Worm (Caenorhabditis elegans) whole organism, young adult: ENCODE data around the gene bre-5.

Experiments
- B0035.1 ChIP-seq: sonication (generic microtip); optimal IDR thresholded peaks from 2 replicates; lab custom pipeline; 2016; ENCODE audit warnings: missing genetic modification characterization, mild to moderate bottlenecking, missing compliant biosample characterization, missing genotype, missing genetic modification reagents
- C06A6.2 ChIP-seq: fragments of 200-800 bp; sonication (Bioruptor generic); conservative IDR thresholded peaks from 2 replicates; pipeline ENCODE4 v1.3.6; 2022; ENCODE audit warnings: missing genetic modification characterization, missing compliant biosample characterization
- C17E4.6 ChIP-seq: fragments of 200-800 bp; sonication (Bioruptor generic); IDR thresholded peaks from 2 replicates; pipeline ENCODE4 v1.3.6; 2022; ENCODE audit warnings: missing genetic modification reagents, missing genetic modification characterization, missing compliant biosample characterization
- F22D6.2 ChIP-seq: sonication (generic microtip); optimal IDR thresholded peaks from 2 replicates; lab custom pipeline; 2016; ENCODE audit warnings: mild to moderate bottlenecking, missing genetic modification characterization, missing compliant biosample characterization
- F33H1.4 ChIP-seq: fragments of 200-800 bp; sonication (Bioruptor generic); IDR thresholded peaks from 2 replicates; pipeline ENCODE4 v1.3.6; 2022; ENCODE audit warnings: missing genetic modification reagents, missing genetic modification characterization, missing compliant biosample characterization
- F37B4.10 ChIP-seq: fragments of 200-800 bp; sonication (Bioruptor generic); IDR thresholded peaks from 2 replicates; pipeline ENCODE4 v1.3.6; 2022; ENCODE audit warnings: missing genetic modification characterization, missing compliant biosample characterization
- F39B2.1 ChIP-seq: fragments of 200-800 bp; sonication (Bioruptor generic); IDR thresholded peaks from 2 replicates; pipeline ENCODE4 v1.3.6; 2022; ENCODE audit warnings: missing genetic modification reagents, missing genetic modification characterization, missing compliant biosample characterization
- F49E8.2 ChIP-seq: sonication (generic microtip); optimal IDR thresholded peaks from 3 replicates; lab custom pipeline; 2017; ENCODE audit warnings: missing genetic modification characterization, mild to moderate bottlenecking, missing compliant biosample characterization, antibody characterized with exemption, moderate library complexity; ENCODE audit not compliant: insufficient read depth
- F57A8.1 ChIP-seq: fragments of 200-800 bp; sonication (Bioruptor generic); optimal IDR thresholded peaks from 2 replicates; lab custom pipeline; 2018; ENCODE audit warnings: mild to moderate bottlenecking, missing genetic modification characterization, moderate library complexity, missing compliant biosample characterization
- F57C9.4 ChIP-seq: sonication (generic microtip); optimal IDR thresholded peaks from 2 replicates; lab custom pipeline; 2017; ENCODE audit warnings: mild to moderate bottlenecking, missing genetic modification characterization, missing compliant biosample characterization
- T07F8.4 ChIP-seq: sonication (generic microtip); optimal IDR thresholded peaks from 2 replicates; lab custom pipeline; 2016; ENCODE audit warnings: mild to moderate bottlenecking, missing genetic modification characterization, moderate library complexity, missing compliant biosample characterization
- T26A5.8 ChIP-seq: sonication (generic microtip); optimal IDR thresholded peaks from 2 replicates; lab custom pipeline; 2016; ENCODE audit warnings: missing genetic modification characterization, missing compliant biosample characterization
- Y56A3A.18 ChIP-seq: fragments of 200-800 bp; sonication (Bioruptor generic); IDR thresholded peaks from 2 replicates; pipeline ENCODE4 v1.3.6; 2022; ENCODE audit warnings: missing genetic modification reagents, missing genetic modification characterization, missing compliant biosample characterization
- Y95B8A.8 ChIP-seq: fragments of 200-800 bp; sonication (Bioruptor generic); IDR thresholded peaks from 2 replicates; pipeline ENCODE4 v1.3.6; 2022; ENCODE audit warnings: missing genetic modification reagents, missing genetic modification characterization, missing compliant biosample characterization
- atf-7 ChIP-seq: sonication (generic microtip); optimal IDR thresholded peaks from 2 replicates; lab custom pipeline; 2017; ENCODE audit warnings: mild to moderate bottlenecking, missing genetic modification characterization, missing compliant biosample characterization
- attf-5 ChIP-seq: fragments of 200-800 bp; sonication (Bioruptor generic); optimal IDR thresholded peaks from 2 replicates; lab custom pipeline; 2018; ENCODE audit warnings: mild to moderate bottlenecking, missing genetic modification characterization, missing compliant biosample characterization
- bed-1 ChIP-seq: fragments of 200-800 bp; sonication (Bioruptor generic); IDR thresholded peaks from 2 replicates; pipeline ENCODE4 v1.3.6; 2022; ENCODE audit warnings: missing genetic modification reagents, missing genetic modification characterization, missing compliant biosample characterization
- ccch-3 ChIP-seq: fragments of 200-800 bp; sonication (Bioruptor generic); optimal IDR thresholded peaks from 2 replicates; lab custom pipeline; 2018; ENCODE audit warnings: mild to moderate bottlenecking, missing genetic modification characterization, missing compliant biosample characterization
- cebp-1 ChIP-seq, 2 experiments: fragments of 200-800 bp in 1 of 2; sonication (Bioruptor generic) in 1 of 2; sonication (generic microtip) in 1 of 2; IDR thresholded peaks in 1 of 2; optimal IDR thresholded peaks in 1 of 2; 2 replicates each; pipeline versions ENCODE4 v1.3.6 to Lab custom; 2017 to 2022; ENCODE audit warnings: missing compliant biosample characterization in 2 of 2, missing genetic modification characterization in 2 of 2, mild to moderate bottlenecking in 1 of 2, missing genetic modification reagents in 1 of 2, moderate library complexity in 1 of 2
- ceh-100 ChIP-seq: fragments of 200-800 bp; sonication (Bioruptor generic); IDR thresholded peaks from 2 replicates; pipeline ENCODE4 v1.3.6; 2022; ENCODE audit warnings: missing genetic modification reagents, missing genetic modification characterization, missing compliant biosample characterization
- ceh-27 ChIP-seq: fragments of 200-800 bp; sonication (Bioruptor generic); optimal IDR thresholded peaks from 2 replicates; lab custom pipeline; 2018; ENCODE audit warnings: mild to moderate bottlenecking, missing genetic modification characterization, moderate library complexity, missing compliant biosample characterization
- ceh-40 ChIP-seq: fragments of 200-800 bp; sonication (Bioruptor generic); IDR thresholded peaks from 2 replicates; pipeline ENCODE4 v1.3.6; 2022; ENCODE audit warnings: missing genetic modification characterization, missing compliant biosample characterization
- ceh-58 ChIP-seq: fragments of 200-800 bp; sonication (Bioruptor generic); IDR thresholded peaks from 2 replicates; pipeline ENCODE4 v1.3.6; 2022; ENCODE audit warnings: missing genetic modification characterization, missing compliant biosample characterization
- die-1 ChIP-seq: sonication (generic microtip); optimal IDR thresholded peaks from 2 replicates; lab custom pipeline; 2016; ENCODE audit warnings: missing genotype, mild to moderate bottlenecking, missing genetic modification characterization, missing compliant biosample characterization
- dpl-1 ChIP-seq: fragments of 150-350 bp; optimal IDR thresholded peaks from 2 replicates; lab custom pipeline; 2014; ENCODE audit warnings: missing biosample characterization, missing genetic modification reagents, missing genetic modification characterization
- egrh-3 ChIP-seq: fragments of 200-800 bp; sonication (Bioruptor generic); IDR thresholded peaks from 2 replicates; pipeline ENCODE4 v1.3.6; 2022; ENCODE audit warnings: missing genetic modification reagents, missing genetic modification characterization, missing compliant biosample characterization
- ekl-4 ChIP-seq: fragments of 200-800 bp; sonication (Bioruptor generic); IDR thresholded peaks from 2 replicates; pipeline ENCODE4 v1.3.6; 2022; ENCODE audit warnings: missing genetic modification reagents, missing genetic modification characterization, missing compliant biosample characterization
- hlh-12 ChIP-seq: sonication (generic microtip); optimal IDR thresholded peaks from 2 replicates; lab custom pipeline; 2016; ENCODE audit warnings: missing genetic modification characterization, missing compliant biosample characterization
- let-526 ChIP-seq: fragments of 200-800 bp; sonication (Bioruptor generic); IDR thresholded peaks from 2 replicates; pipeline ENCODE4 v1.3.6; 2022; ENCODE audit warnings: missing genetic modification reagents, missing genetic modification characterization, missing compliant biosample characterization
- let-607 ChIP-seq, 2 experiments: fragments of 200-800 bp in 1 of 2; sonication (Bioruptor generic) in 1 of 2; sonication (generic microtip) in 1 of 2; optimal IDR thresholded peaks; 2 replicates each; lab custom pipeline; 2016 to 2018; ENCODE audit warnings: mild to moderate bottlenecking in 2 of 2, missing compliant biosample characterization in 2 of 2, missing genetic modification characterization in 2 of 2, moderate library complexity in 2 of 2, missing genotype in 1 of 2
- lsy-27 ChIP-seq: sonication (generic microtip); optimal IDR thresholded peaks from 2 replicates; lab custom pipeline; 2017; ENCODE audit warnings: missing genetic modification characterization, mild to moderate bottlenecking, missing compliant biosample characterization, antibody characterized with exemption, missing genotype, borderline replicate concordance; ENCODE audit not compliant: insufficient read depth
- madf-10 ChIP-seq: sonication (generic microtip); optimal IDR thresholded peaks from 2 replicates; lab custom pipeline; 2016; ENCODE audit warnings: mild to moderate bottlenecking, missing genetic modification characterization, missing compliant biosample characterization
- madf-6 ChIP-seq: fragments of 200-800 bp; sonication (Bioruptor generic); IDR thresholded peaks from 2 replicates; pipeline ENCODE4 v1.3.6; 2022; ENCODE audit warnings: missing genetic modification reagents, missing genetic modification characterization, missing compliant biosample characterization
- pha-4 ChIP-seq: fragments of 150-350 bp; sonication (generic microtip); optimal IDR thresholded peaks from 2 replicates; lab custom pipeline; 2014; ENCODE audit warnings: missing biosample characterization, missing genetic modification reagents, missing genetic modification characterization
- rcor-1 ChIP-seq: fragments of 200-800 bp; sonication (Bioruptor generic); IDR thresholded peaks from 2 replicates; pipeline ENCODE4 v1.3.6; 2022; ENCODE audit warnings: missing genetic modification reagents, missing genetic modification characterization, missing compliant biosample characterization
- rpc-1 ChIP-seq, 2 experiments: fragments of 150-350 bp in 1 of 2; sonication (generic microtip) in 1 of 2; optimal IDR thresholded peaks; 2 replicates each; lab custom pipeline; 2014 to 2018; ENCODE audit warnings: missing biosample characterization in 1 of 2, missing genetic modification characterization in 1 of 2, missing genetic modification reagents in 1 of 2, missing genotype in 1 of 2
- snpc-1.1 ChIP-seq: sonication (generic microtip); optimal IDR thresholded peaks from 2 replicates; lab custom pipeline; 2017; ENCODE audit warnings: missing genetic modification characterization, mild to moderate bottlenecking, missing compliant biosample characterization, antibody characterized with exemption, moderate library complexity, missing genotype, missing genetic modification reagents; ENCODE audit not compliant: insufficient read depth
- snpc-3.4 ChIP-seq: sonication (generic microtip); optimal IDR thresholded peaks from 2 replicates; lab custom pipeline; 2017; ENCODE audit warnings: missing genetic modification characterization, mild to moderate bottlenecking, missing compliant biosample characterization, antibody characterized with exemption, moderate library complexity, missing genotype, missing genetic modification reagents
- snpc-4 ChIP-seq, 5 experiments: fragments of 150-350 bp in 1 of 5; sonication (generic microtip) in 4 of 5; optimal IDR thresholded peaks; 2 replicates each; lab custom pipeline; 2014 to 2018; ENCODE audit warnings: missing genetic modification characterization in 5 of 5, missing biosample characterization in 3 of 5, antibody characterized with exemption in 2 of 5, mild to moderate bottlenecking in 2 of 5, missing compliant biosample characterization in 2 of 5, missing genotype in 2 of 5, moderate library complexity in 2 of 5, missing genetic modification reagents in 1 of 5
- tbp1 ChIP-seq: fragments of 200-800 bp; sonication (Bioruptor generic); optimal IDR thresholded peaks from 2 replicates; lab custom pipeline; 2018; ENCODE audit warnings: mild to moderate bottlenecking, missing genetic modification characterization, missing compliant biosample characterization
- unc-62 ChIP-seq: fragments of 150-350 bp; optimal IDR thresholded peaks from 2 replicates; lab custom pipeline; 2014; ENCODE audit warnings: missing biosample characterization, missing genetic modification reagents, missing genetic modification characterization
- zfh-2 ChIP-seq: fragments of 200-800 bp; sonication (Bioruptor generic); conservative IDR thresholded peaks from 2 replicates; pipeline ENCODE4 v1.3.6; 2022; ENCODE audit warnings: missing genetic modification reagents, missing genetic modification characterization, missing compliant biosample characterization
- zim-3 ChIP-seq: sonication (generic microtip); optimal IDR thresholded peaks from 2 replicates; lab custom pipeline; 2017; ENCODE audit warnings: mild to moderate bottlenecking, missing genetic modification characterization, moderate library complexity, missing compliant biosample characterization
- ztf-25 ChIP-seq: fragments of 200-800 bp; sonication (Bioruptor generic); IDR thresholded peaks from 2 replicates; pipeline ENCODE4 v1.3.6; 2022; ENCODE audit warnings: missing genetic modification reagents, missing genetic modification characterization, missing compliant biosample characterization
- ztf-26 ChIP-seq: sonication (generic microtip); optimal IDR thresholded peaks from 2 replicates; lab custom pipeline; 2017; ENCODE audit warnings: missing genetic modification characterization, missing compliant biosample characterization
- ztf-6 ChIP-seq: fragments of 200-800 bp; sonication (Bioruptor generic); IDR thresholded peaks from 2 replicates; pipeline ENCODE4 v1.3.6; 2022; ENCODE audit warnings: missing genetic modification reagents, missing genetic modification characterization, missing compliant biosample characterization

Gene bre-5

ce11 chrIV:12086498-12086897 is 35.5 kb upstream of the bre-5 start (continued):
- peak; percentile 80 for TF ChIP-seq madf-10 (tag; lab: Kevin White, UChicago)
- TF ChIP-seq let-607 (tag; optimal IDR thresholded peaks at IDR 0.05; lab: Kevin White, UChicago) = peak; percentile 63 to 65
- peak; percentile 86 for TF ChIP-seq ceh-27 (GFP tag; lab: Kevin White, UChicago)
- peak; percentile 67 for TF ChIP-seq snpc-3.4
- no peak for TF ChIP-seq F39B2.1 (GFP tag; lab: Robert Waterston, UW)
- peak; percentile 80 for TF ChIP-seq rpc-1 (optimal IDR thresholded peaks at IDR 0.05; lab: Kevin White, UChicago)
- TF ChIP-seq rpc-1 (tag; optimal IDR thresholded peaks at IDR 0.05; lab: Kevin White, UChicago) = peak; percentile 91
- TF ChIP-seq ztf-6 (GFP tag; lab: Robert Waterston, UW) = peak; percentile 70; the same call in 1 of the 2 replicates
- peak; percentile 24 for TF ChIP-seq dpl-1 (GFP tag; lab: Kevin White, UChicago)
- peak; percentile 29 for TF ChIP-seq F22D6.2 (tag; lab: Kevin White, UChicago)
- peak; percentile 75 for TF ChIP-seq ztf-26 (tag; lab: Kevin White, UChicago)
- peak; percentile 59; the same call in 1 of the 2 replicates for TF ChIP-seq egrh-3 (GFP tag; lab: Robert Waterston, UW)
- peak; percentile 76; the same call in 1 of the 2 replicates for TF ChIP-seq Y95B8A.8 (GFP tag; lab: Robert Waterston, UW)
- peak; percentile 85 for TF ChIP-seq T07F8.4 (tag; lab: Kevin White, UChicago)
- peak; percentile 30; the same call in 1 of the 2 replicates for TF ChIP-seq ceh-40
- TF ChIP-seq bed-1 = no peak
- no peak for TF ChIP-seq let-526 (GFP tag; lab: Robert Waterston, UW)
- no peak for TF ChIP-seq ceh-58
- peak; percentile 61 for TF ChIP-seq zim-3 (tag; lab: Kevin White, UChicago)
- peak; percentile 86 for TF ChIP-seq rcor-1 (GFP tag; lab: Robert Waterston, UW)
- TF ChIP-seq madf-6 = peak; percentile 74
- TF ChIP-seq C17E4.6 (GFP tag; lab: Robert Waterston, UW) = peak; percentile 75; the same call in 1 of the 2 replicates
- no peak for TF ChIP-seq pha-4 (tag; lab: Kevin White, UChicago)
- peak; percentile 86 for TF ChIP-seq zfh-2 (GFP tag; lab: Robert Waterston, UW)
- peak; percentile 49; the same call in 1 of the 2 replicates for TF ChIP-seq C06A6.2
- peak; percentile 91 for TF ChIP-seq F49E8.2
- TF ChIP-seq ceh-100 (GFP tag; lab: Robert Waterston, UW) = peak; percentile 40; the same call in 1 of the 2 replicates
- peak; percentile 96 for TF ChIP-seq die-1 (tag; lab: Kevin White, UChicago)
- TF ChIP-seq snpc-1.1 = no peak
- TF ChIP-seq F57A8.1 (GFP tag; lab: Kevin White, UChicago) = peak; percentile 45
- no peak for TF ChIP-seq F37B4.10 (GFP tag; lab: Robert Waterston, UW)
- no peak for TF ChIP-seq cebp-1 (GFP tag; IDR thresholded peaks at IDR 0.05; lab: Robert Waterston, UW)
- peak; percentile 79 for TF ChIP-seq cebp-1 (tag; optimal IDR thresholded peaks at IDR 0.05; lab: Kevin White, UChicago)
- peak; percentile 86 for TF ChIP-seq ekl-4
- no peak for TF ChIP-seq F57C9.4 (tag; lab: Kevin White, UChicago)
- TF ChIP-seq T26A5.8 = peak; percentile 76
- peak; percentile 78 for TF ChIP-seq B0035.1 (tag; lab: Kevin White, UChicago)
- TF ChIP-seq ccch-3 = no peak
- TF ChIP-seq Y56A3A.18 = peak; percentile 86
- no peak for TF ChIP-seq unc-62 (GFP tag; lab: Kevin White, UChicago)
- peak; percentile 81 for TF ChIP-seq attf-5 (GFP tag; lab: Kevin White, UChicago)
- peak; percentile 38 for TF ChIP-seq atf-7 (tag; lab: Kevin White, UChicago)
- peak; percentile 63 for TF ChIP-seq F33H1.4 (GFP tag; lab: Robert Waterston, UW)
- peak; percentile 96 for TF ChIP-seq tbp1 (GFP tag; lab: Kevin White, UChicago)
- peak; percentile 88 for TF ChIP-seq ztf-25 (GFP tag; lab: Robert Waterston, UW)
- peak; percentile 32 for TF ChIP-seq hlh-12 (tag; lab: Kevin White, UChicago)
- TF ChIP-seq lsy-27 = peak; percentile 63
- TF ChIP-seq snpc-4 (GFP tag; optimal IDR thresholded peaks at IDR 0.05; lab: Kevin White, UChicago) = peak; percentile 77
- TF ChIP-seq snpc-4 (tag; optimal IDR thresholded peaks at IDR 0.05; lab: Kevin White, UChicago) = peak; percentile 60 to 81 (median 75)
